Worm (Caenorhabditis elegans) whole organism, young adult: ENCODE data around the gene csr-1.

Source experiments
- B0019.2 ChIP-seq: fragments of 200-800 bp; sonication (Bioruptor generic); conservative IDR thresholded peaks from 2 replicates; pipeline ENCODE4 v1.3.6; 2022; ENCODE audit warnings: missing genetic modification reagents, missing genetic modification characterization, missing compliant biosample characterization
- C17E4.6 ChIP-seq: fragments of 200-800 bp; sonication (Bioruptor generic); IDR thresholded peaks from 2 replicates; pipeline ENCODE4 v1.3.6; 2022; ENCODE audit warnings: missing genetic modification reagents, missing genetic modification characterization, missing compliant biosample characterization
- F23B12.7 ChIP-seq: sonication (generic microtip); optimal IDR thresholded peaks from 2 replicates; lab custom pipeline; 2017; ENCODE audit warnings: missing genetic modification characterization, mild to moderate bottlenecking, missing compliant biosample characterization, antibody characterized with exemption, moderate library complexity; ENCODE audit not compliant: insufficient read depth
- F39B2.1 ChIP-seq: fragments of 200-800 bp; sonication (Bioruptor generic); IDR thresholded peaks from 2 replicates; pipeline ENCODE4 v1.3.6; 2022; ENCODE audit warnings: missing genetic modification reagents, missing genetic modification characterization, missing compliant biosample characterization
- K12H6.12 ChIP-seq: fragments of 200-800 bp; sonication (Bioruptor generic); optimal IDR thresholded peaks from 2 replicates; lab custom pipeline; 2018; ENCODE audit warnings: mild to moderate bottlenecking, missing genetic modification characterization, missing compliant biosample characterization
- T07F8.4 ChIP-seq: sonication (generic microtip); optimal IDR thresholded peaks from 2 replicates; lab custom pipeline; 2016; ENCODE audit warnings: mild to moderate bottlenecking, missing genetic modification characterization, moderate library complexity, missing compliant biosample characterization
- ZK185.1 ChIP-seq: sonication (generic microtip); optimal IDR thresholded peaks from 2 replicates; lab custom pipeline; 2016; ENCODE audit warnings: mild to moderate bottlenecking, missing genetic modification characterization, missing compliant biosample characterization; ENCODE audit not compliant: poor library complexity, severe bottlenecking
- ama-1 ChIP-seq, 3 experiments: fragments of 150-350 bp in 1 of 3; sonication (generic microtip) in 2 of 3; optimal IDR thresholded peaks; 2 replicates each; lab custom pipeline; 2014 to 2018; ENCODE audit warnings: missing biosample characterization in 2 of 3, missing genetic modification characterization in 2 of 3, missing genetic modification reagents in 2 of 3
- aptf-2 ChIP-seq: fragments of 200-800 bp; sonication (Bioruptor generic); conservative IDR thresholded peaks from 2 replicates; pipeline ENCODE4 v1.3.6; 2022; ENCODE audit warnings: missing genetic modification reagents, missing genetic modification characterization, missing compliant biosample characterization
- atf-7 ChIP-seq: sonication (generic microtip); optimal IDR thresholded peaks from 2 replicates; lab custom pipeline; 2017; ENCODE audit warnings: mild to moderate bottlenecking, missing genetic modification characterization, missing compliant biosample characterization
- attf-5 ChIP-seq: fragments of 200-800 bp; sonication (Bioruptor generic); optimal IDR thresholded peaks from 2 replicates; lab custom pipeline; 2018; ENCODE audit warnings: mild to moderate bottlenecking, missing genetic modification characterization, missing compliant biosample characterization
- bed-2 ChIP-seq: fragments of 200-800 bp; sonication (Bioruptor generic); IDR thresholded peaks from 2 replicates; pipeline ENCODE4 v1.3.6; 2022; ENCODE audit warnings: missing genetic modification reagents, missing genetic modification characterization, missing compliant biosample characterization
- cebp-1 ChIP-seq, 2 experiments: fragments of 200-800 bp in 1 of 2; sonication (Bioruptor generic) in 1 of 2; sonication (generic microtip) in 1 of 2; IDR thresholded peaks in 1 of 2; optimal IDR thresholded peaks in 1 of 2; 2 replicates each; pipeline versions ENCODE4 v1.3.6 to Lab custom; 2017 to 2022; ENCODE audit warnings: missing compliant biosample characterization in 2 of 2, missing genetic modification characterization in 2 of 2, mild to moderate bottlenecking in 1 of 2, missing genetic modification reagents in 1 of 2, moderate library complexity in 1 of 2
- cebp-2 ChIP-seq: fragments of 200-800 bp; sonication (Bioruptor generic); IDR thresholded peaks from 2 replicates; pipeline ENCODE4 v1.3.6; 2022; ENCODE audit warnings: missing genetic modification characterization, missing compliant biosample characterization
- gei-17 ChIP-seq: fragments of 200-800 bp; sonication (Bioruptor generic); optimal IDR thresholded peaks from 2 replicates; lab custom pipeline; 2018; ENCODE audit warnings: mild to moderate bottlenecking, missing genetic modification characterization, missing compliant biosample characterization
- hmg-1.2 ChIP-seq: fragments of 200-800 bp; sonication (Bioruptor generic); IDR thresholded peaks from 2 replicates; pipeline ENCODE4 v1.3.6; 2022; ENCODE audit warnings: missing genetic modification reagents, missing genetic modification characterization, missing compliant biosample characterization
- hmg-20 ChIP-seq: fragments of 200-800 bp; sonication (Bioruptor generic); IDR thresholded peaks from 2 replicates; pipeline ENCODE4 v1.3.6; 2022; ENCODE audit warnings: missing genetic modification reagents, missing genetic modification characterization, missing compliant biosample characterization
- hsf-1 ChIP-seq: fragments of 200-800 bp; sonication (Bioruptor generic); IDR thresholded peaks from 2 replicates; pipeline ENCODE4 v1.3.6; 2022; ENCODE audit warnings: missing genetic modification reagents, missing genetic modification characterization, missing compliant biosample characterization
- lag-1 ChIP-seq: fragments of 200-800 bp; sonication (Bioruptor generic); IDR thresholded peaks from 2 replicates; pipeline ENCODE4 v1.3.6; 2022; ENCODE audit warnings: missing genetic modification reagents, missing genetic modification characterization, missing compliant biosample characterization
- lin-40 ChIP-seq: sonication (generic microtip); optimal IDR thresholded peaks from 2 replicates; lab custom pipeline; 2016; ENCODE audit warnings: missing genetic modification characterization, mild to moderate bottlenecking, missing compliant biosample characterization, missing genotype, missing genetic modification reagents
- lir-1 ChIP-seq: fragments of 200-800 bp; sonication (Bioruptor generic); conservative IDR thresholded peaks from 2 replicates; pipeline ENCODE4 v1.3.6; 2022; ENCODE audit warnings: missing genetic modification reagents, missing genetic modification characterization, missing compliant biosample characterization
- madf-3 ChIP-seq: fragments of 200-800 bp; sonication (Bioruptor generic); IDR thresholded peaks from 2 replicates; pipeline ENCODE4 v1.3.6; 2022; ENCODE audit warnings: missing genetic modification reagents, missing genetic modification characterization, missing compliant biosample characterization
- mcd-1 ChIP-seq: fragments of 200-800 bp; sonication (Bioruptor generic); IDR thresholded peaks from 2 replicates; pipeline ENCODE4 v1.3.6; 2022; ENCODE audit warnings: missing genetic modification reagents, missing genetic modification characterization, missing compliant biosample characterization
- mes-4 ChIP-seq: sonication (generic microtip); optimal IDR thresholded peaks from 2 replicates; lab custom pipeline; 2016; ENCODE audit warnings: missing genotype, missing genetic modification characterization, missing compliant biosample characterization
- nfyb-1 ChIP-seq: fragments of 200-800 bp; sonication (Bioruptor generic); IDR thresholded peaks from 2 replicates; pipeline ENCODE4 v1.3.6; 2022; ENCODE audit warnings: missing genetic modification reagents, missing genetic modification characterization, missing compliant biosample characterization
- nhr-27 ChIP-seq: fragments of 200-800 bp; sonication (Bioruptor generic); optimal IDR thresholded peaks from 2 replicates; lab custom pipeline; 2018; ENCODE audit warnings: mild to moderate bottlenecking, missing genetic modification characterization, moderate library complexity, missing compliant biosample characterization
- pha-4 ChIP-seq: fragments of 150-350 bp; sonication (generic microtip); optimal IDR thresholded peaks from 2 replicates; lab custom pipeline; 2014; ENCODE audit warnings: missing biosample characterization, missing genetic modification reagents, missing genetic modification characterization
- rec-8 ChIP-seq, 2 experiments: sonication (generic microtip); optimal IDR thresholded peaks; 2 replicates each; lab custom pipeline; 2016; ENCODE audit warnings: mild to moderate bottlenecking in 2 of 2, missing genetic modification characterization in 2 of 2, missing genetic modification reagents in 2 of 2, missing genotype in 2 of 2, missing biosample characterization in 1 of 2, missing compliant biosample characterization in 1 of 2, moderate library complexity in 1 of 2
- somi-1 ChIP-seq: fragments of 200-800 bp; sonication (Bioruptor generic); optimal IDR thresholded peaks from 2 replicates; lab custom pipeline; 2018; ENCODE audit warnings: mild to moderate bottlenecking, missing genetic modification characterization, missing compliant biosample characterization
- ztf-25 ChIP-seq: fragments of 200-800 bp; sonication (Bioruptor generic); IDR thresholded peaks from 2 replicates; pipeline ENCODE4 v1.3.6; 2022; ENCODE audit warnings: missing genetic modification reagents, missing genetic modification characterization, missing compliant biosample characterization
- ztf-28 ChIP-seq: fragments of 200-800 bp; sonication (Bioruptor generic); IDR thresholded peaks from 2 replicates; pipeline ENCODE4 v1.3.6; 2022; ENCODE audit warnings: missing genetic modification reagents, missing genetic modification characterization, missing compliant biosample characterization

The csr-1 gene

ce11 chrIV:7909455-7910141 lies 47.5 kb upstream of the csr-1 start (continued):
- TF ChIP-seq K12H6.12, result no peak
- no peak for TF ChIP-seq bed-2 (GFP tag; lab: Robert Waterston, UW)
- no peak for TF ChIP-seq cebp-2

ce11 chrIV:7910197-7910735 lies 46.8 kb upstream of the csr-1 start, which contains the start of the genes npp-27 and ntl-4:
npp-27 (minus strand) TSS chrIV:7910247.
ntl-4 (plus strand) TSS chrIV:7910575.
- TF ChIP-seq lir-1 (GFP tag; lab: Robert Waterston, UW) (no peak), C17E4.6 (no peak), nfyb-1 (peak; percentile 70; the same call in 1 of the 2 replicates), hsf-1 (GFP tag; lab: Robert Waterston, UW) (0 out of 2 replicates have a peak, but pooled peaks have one; percentile 21), ztf-25 (no peak), hmg-1.2 (GFP tag; lab: Robert Waterston, UW) (peak; percentile 57; the same call in 1 of the 2 replicates), rec-8 (tag; optimal IDR thresholded peaks at IDR 0.05; lab: Kevin White, UChicago) (no peak), gei-17 (GFP tag; lab: Kevin White, UChicago) (no peak), cebp-1 (GFP tag; IDR thresholded peaks at IDR 0.05; lab: Robert Waterston, UW) (no peak), cebp-1 (tag; optimal IDR thresholded peaks at IDR 0.05; lab: Kevin White, UChicago) (peak; percentile 41), attf-5 (GFP tag; lab: Kevin White, UChicago) (peak; percentile 5), lin-40 (peak; percentile 11), ZK185.1 (tag; lab: Kevin White, UChicago) (peak; percentile 11), ama-1 (optimal IDR thresholded peaks at IDR 0.05; lab: Kevin White, UChicago) (peak; percentile 34), ama-1 (GFP tag; optimal IDR thresholded peaks at IDR 0.05; lab: Kevin White, UChicago) (no peak)
- TF ChIP-seq, all 124 proteins: peak for 8

- TF ChIP-seq pha-4 (tag; lab: Kevin White, UChicago) (no peak), madf-3 (GFP tag; lab: Robert Waterston, UW) (0 out of 2 replicates have a peak, but pooled peaks have one; percentile 3), B0019.2 (GFP tag; lab: Robert Waterston, UW) (no peak)
- TF ChIP-seq, all 124 proteins: peak for 1
Observed at ce11 chrIV:7914991-7915390, 42.1 kb upstream of the csr-1 start, which contains the start of gene C49H3.4. C49H3.4 (plus strand) TSS chrIV:7915291.

- no peak for TF ChIP-seq hmg-20 (GFP tag; lab: Robert Waterston, UW)
- no peak for TF ChIP-seq mes-4 (tag; lab: Kevin White, UChicago)
- no peak for TF ChIP-seq F23B12.7 (tag; lab: Kevin White, UChicago)
- no peak for TF ChIP-seq T07F8.4 (tag; lab: Kevin White, UChicago)
- no peak for TF ChIP-seq nhr-27 (tag; lab: Kevin White, UChicago)
- no peak for TF ChIP-seq mcd-1 (GFP tag; lab: Robert Waterston, UW)
- TF ChIP-seq, all 124 proteins: peak for 0
Observed at ce11 chrIV:7916907-7917306, 40.2 kb upstream of the csr-1 start.

- TF ChIP-seq lag-1 (GFP tag; lab: Robert Waterston, UW), result no peak
- TF ChIP-seq aptf-2 (GFP tag; lab: Robert Waterston, UW), result no peak
- no peak for TF ChIP-seq somi-1 (GFP tag; lab: Kevin White, UChicago)
- TF ChIP-seq ZK185.1 (tag; lab: Kevin White, UChicago), result no peak
- no peak for TF ChIP-seq atf-7
- no peak for TF ChIP-seq F39B2.1
- no peak for TF ChIP-seq ztf-28 (GFP tag; lab: Robert Waterston, UW)
Observed at ce11 chrIV:7917881-7918280, 39.2 kb upstream of the csr-1 start.
